Worm (Caenorhabditis elegans) whole organism, L1 larva: ENCODE data around the gene srx-131.
A peak's percentile ranks its signal among the peaks of the same experiment; 100 is the strongest.

Experiments used
- C16A3.4 ChIP-seq: fragments of 150-350 bp; optimal IDR thresholded peaks from 2 replicates; lab custom pipeline; 2014; ENCODE audit warnings: missing biosample characterization, missing genetic modification characterization
- F16B12.6 ChIP-seq: fragments of 150-350 bp; optimal IDR thresholded peaks from 2 replicates; lab custom pipeline; 2014; ENCODE audit warnings: missing biosample characterization, missing genetic modification characterization
- aha-1 ChIP-seq: fragments of 150-350 bp; optimal IDR thresholded peaks from 2 replicates; lab custom pipeline; 2014; ENCODE audit warnings: missing biosample characterization, missing genetic modification characterization
- alr-1 ChIP-seq: fragments of 200-800 bp; sonication (Bioruptor generic); optimal IDR thresholded peaks from 2 replicates; lab custom pipeline; 2018; ENCODE audit warnings: borderline replicate concordance, mild to moderate bottlenecking, missing genetic modification characterization, missing compliant biosample characterization
- aly-2 ChIP-seq: fragments of 150-350 bp; optimal IDR thresholded peaks from 2 replicates; lab custom pipeline; 2014; ENCODE audit warnings: missing biosample characterization, missing genetic modification characterization
- ceh-63 ChIP-seq: fragments of 200-800 bp; sonication (Bioruptor generic); optimal IDR thresholded peaks from 2 replicates; lab custom pipeline; 2018; ENCODE audit warnings: mild to moderate bottlenecking, missing genetic modification characterization, missing compliant biosample characterization
- ces-1 ChIP-seq: fragments of 150-350 bp; optimal IDR thresholded peaks from 2 replicates; lab custom pipeline; 2014; ENCODE audit warnings: missing biosample characterization, missing genetic modification reagents, missing genetic modification characterization
- egl-13 ChIP-seq: sonication (generic microtip); optimal IDR thresholded peaks from 2 replicates; lab custom pipeline; 2016; ENCODE audit warnings: missing genotype, missing genetic modification reagents, missing genetic modification characterization, missing compliant biosample characterization
- elt-2 ChIP-seq: sonication (generic microtip); optimal IDR thresholded peaks from 2 replicates; lab custom pipeline; 2016; ENCODE audit warnings: missing genetic modification characterization, mild to moderate bottlenecking, inconsistent platforms, missing compliant biosample characterization, missing genetic modification reagents
- ets-5 ChIP-seq: fragments of 200-800 bp; sonication (Bioruptor generic); IDR thresholded peaks from 2 replicates; pipeline ENCODE4 v1.3.6; 2022; ENCODE audit warnings: missing genetic modification characterization, missing compliant biosample characterization
- fkh-8 ChIP-seq: sonication (generic microtip); optimal IDR thresholded peaks from 2 replicates; lab custom pipeline; 2016; ENCODE audit warnings: mild to moderate bottlenecking, missing genetic modification characterization, missing compliant biosample characterization
- fos-1 ChIP-seq: fragments of 150-350 bp; optimal IDR thresholded peaks from 2 replicates; lab custom pipeline; 2014; ENCODE audit warnings: missing biosample characterization, missing genetic modification characterization
- hlh-4 ChIP-seq: sonication (generic microtip); optimal IDR thresholded peaks from 2 replicates; lab custom pipeline; 2016; ENCODE audit warnings: mild to moderate bottlenecking, missing genetic modification characterization, missing compliant biosample characterization
- isw-1 ChIP-seq: fragments of 200-800 bp; sonication (Bioruptor generic); IDR thresholded peaks from 2 replicates; pipeline ENCODE4 v1.3.6; 2022; ENCODE audit warnings: missing genetic modification characterization, missing compliant biosample characterization
- jun-1 ChIP-seq: fragments of 150-350 bp; optimal IDR thresholded peaks from 2 replicates; lab custom pipeline; 2014; ENCODE audit warnings: missing biosample characterization, missing genetic modification reagents, missing genetic modification characterization
- lin-14 ChIP-seq: fragments of 200-800 bp; sonication (Bioruptor generic); optimal IDR thresholded peaks from 2 replicates; lab custom pipeline; 2018; ENCODE audit warnings: mild to moderate bottlenecking, missing genetic modification characterization, moderate library complexity, missing compliant biosample characterization
- mef-2 ChIP-seq: fragments of 150-350 bp; optimal IDR thresholded peaks from 2 replicates; lab custom pipeline; 2014; ENCODE audit warnings: missing biosample characterization, missing genetic modification characterization
- nhr-11 ChIP-seq: fragments of 150-350 bp; optimal IDR thresholded peaks from 2 replicates; lab custom pipeline; 2014; ENCODE audit warnings: missing biosample characterization, missing genetic modification characterization
- nhr-12 ChIP-seq: sonication (generic microtip); optimal IDR thresholded peaks from 2 replicates; lab custom pipeline; 2017; ENCODE audit warnings: missing biosample characterization, missing genetic modification characterization
- nhr-19 ChIP-seq: fragments of 200-800 bp; sonication (Bioruptor generic); conservative IDR thresholded peaks from 2 replicates; pipeline ENCODE4 v1.3.6; 2022; ENCODE audit warnings: missing genetic modification characterization, missing compliant biosample characterization
- nhr-20 ChIP-seq: sonication (generic microtip); optimal IDR thresholded peaks from 2 replicates; lab custom pipeline; 2016; ENCODE audit warnings: mild to moderate bottlenecking, missing genetic modification characterization, missing compliant biosample characterization
- nhr-47 ChIP-seq: sonication (generic microtip); optimal IDR thresholded peaks from 2 replicates; lab custom pipeline; 2016; ENCODE audit warnings: mild to moderate bottlenecking, missing genetic modification characterization, moderate library complexity, missing compliant biosample characterization
- nhr-77 ChIP-seq: fragments of 150-350 bp; optimal IDR thresholded peaks from 2 replicates; lab custom pipeline; 2014; ENCODE audit warnings: missing biosample characterization, missing genetic modification characterization
- snpc-4 ChIP-seq: fragments of 150-350 bp; optimal IDR thresholded peaks from 2 replicates; lab custom pipeline; 2014; ENCODE audit warnings: missing biosample characterization, missing genetic modification characterization
- sox-4 ChIP-seq: sonication (generic microtip); optimal IDR thresholded peaks from 2 replicates; lab custom pipeline; 2016; ENCODE audit warnings: missing genetic modification characterization, missing compliant biosample characterization
- sptf-1 ChIP-seq: fragments of 150-350 bp; optimal IDR thresholded peaks from 2 replicates; lab custom pipeline; 2014; ENCODE audit warnings: missing biosample characterization, missing genetic modification characterization
- sup-37 ChIP-seq: fragments of 200-800 bp; sonication (Bioruptor generic); optimal IDR thresholded peaks from 2 replicates; lab custom pipeline; 2018; ENCODE audit warnings: mild to moderate bottlenecking, missing genetic modification characterization, missing compliant biosample characterization
- swsn-7 ChIP-seq: sonication (generic microtip); optimal IDR thresholded peaks from 2 replicates; lab custom pipeline; 2016; ENCODE audit warnings: missing genetic modification characterization, missing compliant biosample characterization
- tlp-1 ChIP-seq: fragments of 150-350 bp; optimal IDR thresholded peaks from 2 replicates; lab custom pipeline; 2014; ENCODE audit warnings: missing biosample characterization, missing genetic modification characterization
- unc-30 ChIP-seq: sonication (generic microtip); optimal IDR thresholded peaks from 2 replicates; lab custom pipeline; 2017; ENCODE audit warnings: missing biosample characterization, missing genetic modification characterization
- unc-86 ChIP-seq: sonication (generic microtip); optimal IDR thresholded peaks from 2 replicates; lab custom pipeline; 2016; ENCODE audit warnings: missing genetic modification characterization, missing compliant biosample characterization
- xbp-1 ChIP-seq: sonication (generic microtip); optimal IDR thresholded peaks from 2 replicates; lab custom pipeline; 2016; ENCODE audit warnings: missing genetic modification characterization, missing compliant biosample characterization
- zag-1 ChIP-seq: fragments of 150-350 bp; optimal IDR thresholded peaks from 2 replicates; lab custom pipeline; 2014; ENCODE audit warnings: missing biosample characterization, missing genetic modification characterization
- ztf-11 ChIP-seq, 2 experiments: sonication (generic microtip); optimal IDR thresholded peaks; 2 replicates each; lab custom pipeline; 2016 to 2017; ENCODE audit warnings: missing genetic modification characterization in 2 of 2, missing biosample characterization in 1 of 2, missing compliant biosample characterization in 1 of 2

The srx-131 gene

ce11 chrV:13848379-13848778 is 3.1 kb downstream of the srx-131 start, which contains the start of gene srx-133:
srx-133 (plus strand) TSS chrV:13848679.
- TF ChIP-seq nhr-11 (tag; lab: Kevin White, UChicago) (no peak), nhr-19 (GFP tag; lab: Robert Waterston, UW) (no peak), mef-2 (no peak), alr-1 (no peak), isw-1 (GFP tag; lab: Robert Waterston, UW) (no peak), aly-2 (tag; lab: Kevin White, UChicago) (no peak), sox-4 (tag; lab: Kevin White, UChicago) (no peak), ets-5 (GFP tag; lab: Robert Waterston, UW) (no peak)
- TF ChIP-seq, all 84 proteins: peak for 0

- TF ChIP-seq swsn-7 (tag; lab: Kevin White, UChicago) (no peak), zag-1 (tag; lab: Kevin White, UChicago) (no peak), unc-86 (tag; lab: Kevin White, UChicago) (no peak), ceh-63 (GFP tag; lab: Kevin White, UChicago) (no peak)
These were observed 4.9 kb downstream of the srx-131 start, which contains the start of gene hpx-2 for ce11 chrV:13850170-13850569. hpx-2 (plus strand) TSS chrV:13850470.

- TF ChIP-seq sup-37 (GFP tag; lab: Kevin White, UChicago) (no peak), C16A3.4 (tag; lab: Kevin White, UChicago) (no peak), nhr-20 (tag; lab: Kevin White, UChicago) (peak; percentile 9)
These were observed 9.1 kb downstream of the srx-131 start, which contains the start of gene ttr-21 for ce11 chrV:13854306-13854705. ttr-21 (minus strand) TSS chrV:13854405.

ce11 chrV:13856376-13856775 is 11.1 kb downstream of the srx-131 start, which contains the start of gene srx-134:
srx-134 (minus strand) TSS chrV:13856476.
- no peak for TF ChIP-seq ces-1
- TF ChIP-seq xbp-1 (tag; lab: Kevin White, UChicago) = no peak
- no peak for TF ChIP-seq hlh-4 (tag; lab: Kevin White, UChicago)
- no peak for TF ChIP-seq snpc-4 (tag; lab: Kevin White, UChicago)
- no peak for TF ChIP-seq F16B12.6 (tag; lab: Kevin White, UChicago)
- TF ChIP-seq fkh-8 (tag; lab: Kevin White, UChicago) = no peak
- no peak for TF ChIP-seq alr-1
- no peak for TF ChIP-seq ztf-11 (tag; optimal IDR thresholded peaks at IDR 0.05; lab: Kevin White, UChicago)
- no peak for TF ChIP-seq nhr-47 (tag; lab: Kevin White, UChicago)
- no peak for TF ChIP-seq unc-30

ce11 chrV:13857132-13857531 is 11.9 kb downstream of the srx-131 start, which contains the start of gene srx-136:
srx-136 (plus strand) TSS chrV:13857432.
- TF ChIP-seq jun-1 (tag; lab: Kevin White, UChicago) (no peak), sptf-1 (tag; lab: Kevin White, UChicago) (no peak), tlp-1 (tag; lab: Kevin White, UChicago) (no peak), nhr-19 (GFP tag; lab: Robert Waterston, UW) (no peak), nhr-77 (tag; lab: Kevin White, UChicago) (no peak), egl-13 (tag; lab: Kevin White, UChicago) (no peak), xbp-1 (tag; lab: Kevin White, UChicago) (no peak), fos-1 (tag; lab: Kevin White, UChicago) (no peak), lin-14 (GFP tag; lab: Kevin White, UChicago) (no peak), aha-1 (no peak), swsn-7 (tag; lab: Kevin White, UChicago) (no peak), nhr-12 (no peak)

ce11 chrV:13858906-13859305 is 13.7 kb downstream of the srx-131 start, which contains the start of gene srx-135:
srx-135 (plus strand) TSS chrV:13859206.
- no peak for TF ChIP-seq elt-2
